Fruit fly (Drosophila melanogaster) whole organism, embryonic: ENCODE measurements around the gene CG10970.

ENCODE experiments used
- Atf-2 ChIP-seq: fragments of 200-800 bp; sonication (Bioruptor generic); optimal IDR thresholded peaks from 2 replicates; lab custom pipeline; 2016; ENCODE audit warnings: missing biosample characterization, missing genetic modification characterization
- BEAF-32 ChIP-seq: fragments of 200-800 bp; sonication (Bioruptor generic); optimal IDR thresholded peaks from 3 replicates; lab custom pipeline; 2017; ENCODE audit warnings: missing biosample characterization, missing genetic modification characterization, mild to moderate bottlenecking, moderate library complexity, missing genetic modification reagents
- BtbVII ChIP-seq: fragments of 200-800 bp; sonication (Bioruptor generic); optimal IDR thresholded peaks from 3 replicates; lab custom pipeline; 2017; ENCODE audit warnings: missing biosample characterization, mild to moderate bottlenecking, missing genetic modification characterization
- CG10565 ChIP-seq: fragments of 200-800 bp; sonication (Bioruptor generic); optimal IDR thresholded peaks from 3 replicates; lab custom pipeline; 2016; ENCODE audit warnings: missing biosample characterization, mild to moderate bottlenecking, missing genetic modification characterization
- CG12104 ChIP-seq: fragments of 200-800 bp; sonication (Bioruptor generic); optimal IDR thresholded peaks from 3 replicates; lab custom pipeline; 2016; ENCODE audit warnings: missing biosample characterization, missing genetic modification characterization
- CG14667 ChIP-seq: fragments of 200-800 bp; sonication (Bioruptor generic); IDR thresholded peaks from 2 replicates; pipeline ENCODE4 v1.3.6; 2022; ENCODE audit warnings: missing biosample characterization, missing genetic modification characterization
- CG15269 ChIP-seq: fragments of 200-800 bp; sonication (Bioruptor generic); optimal IDR thresholded peaks from 2 replicates; lab custom pipeline; 2018; ENCODE audit warnings: missing biosample characterization, mild to moderate bottlenecking, missing genetic modification characterization, moderate library complexity
- CG1602 ChIP-seq: fragments of 200-800 bp; sonication (Bioruptor generic); optimal IDR thresholded peaks from 3 replicates; lab custom pipeline; 2016; ENCODE audit warnings: missing biosample characterization, missing genetic modification characterization
- CG17385 ChIP-seq: fragments of 200-800 bp; sonication (Bioruptor generic); optimal IDR thresholded peaks from 3 replicates; lab custom pipeline; 2018; ENCODE audit warnings: missing biosample characterization, mild to moderate bottlenecking, missing genetic modification characterization
- CG1792 ChIP-seq: fragments of 200-800 bp; sonication (Bioruptor generic); optimal IDR thresholded peaks from 2 replicates; lab custom pipeline; 2016; ENCODE audit warnings: missing biosample characterization, missing genetic modification characterization
- CG18764 ChIP-seq: fragments of 200-800 bp; sonication (Bioruptor generic); optimal IDR thresholded peaks from 3 replicates; lab custom pipeline; 2016; ENCODE audit warnings: missing biosample characterization, missing genetic modification characterization
- CG2875 ChIP-seq: fragments of 200-800 bp; sonication (Bioruptor generic); optimal IDR thresholded peaks from 2 replicates; lab custom pipeline; 2017; ENCODE audit warnings: missing biosample characterization, mild to moderate bottlenecking, missing genetic modification characterization, missing genetic modification reagents
- CG31365 ChIP-seq: fragments of 200-800 bp; sonication (Bioruptor generic); optimal IDR thresholded peaks from 2 replicates; lab custom pipeline; 2018; ENCODE audit warnings: missing biosample characterization, mild to moderate bottlenecking, missing genetic modification characterization
- CG32767 ChIP-seq: fragments of 200-800 bp; sonication (Bioruptor generic); IDR thresholded peaks from 2 replicates; pipeline ENCODE4 v1.3.6; 2022; ENCODE audit warnings: missing biosample characterization, missing genetic modification characterization
- CG33557 ChIP-seq: fragments of 200-800 bp; sonication (Bioruptor generic); optimal IDR thresholded peaks from 2 replicates; lab custom pipeline; 2019; ENCODE audit warnings: missing biosample characterization, mild to moderate bottlenecking, missing genetic modification characterization, moderate library complexity
- CG43689 ChIP-seq: fragments of 200-800 bp; sonication (Bioruptor generic); IDR thresholded peaks from 2 replicates; pipeline ENCODE4 v1.3.6; 2022; ENCODE audit warnings: missing biosample characterization, missing genetic modification characterization
- CG6272 ChIP-seq: fragments of 200-800 bp; sonication (Bioruptor generic); IDR thresholded peaks from 2 replicates; pipeline ENCODE4 v1.3.6; 2022; ENCODE audit warnings: missing biosample characterization, missing genetic modification characterization
- CG6683 ChIP-seq: fragments of 200-800 bp; sonication (Bioruptor generic); optimal IDR thresholded peaks from 2 replicates; lab custom pipeline; 2017; ENCODE audit warnings: missing biosample characterization, mild to moderate bottlenecking, missing genetic modification characterization, missing genetic modification reagents
- CG7357 ChIP-seq: fragments of 200-800 bp; sonication (Bioruptor generic); IDR thresholded peaks from 3 replicates; pipeline ENCODE4 v1.3.6; 2022; ENCODE audit warnings: missing biosample characterization, missing genetic modification characterization
- Dbx ChIP-seq: fragments of 200-800 bp; sonication (Bioruptor generic); IDR thresholded peaks from 3 replicates; pipeline ENCODE4 v1.3.6; 2022; ENCODE audit warnings: missing biosample characterization, missing genetic modification characterization
- Dll ChIP-seq: fragments of 200-800 bp; sonication (Bioruptor generic); IDR thresholded peaks from 4 replicates; pipeline ENCODE4 v1.3.6; 2022; ENCODE audit warnings: missing biosample characterization, missing genetic modification characterization; ENCODE audit not compliant: partially characterized antibody
- Dp ChIP-seq: fragments of 200-800 bp; sonication (Bioruptor generic); optimal IDR thresholded peaks from 2 replicates; lab custom pipeline; 2018; ENCODE audit warnings: missing biosample characterization, mild to moderate bottlenecking, missing genetic modification characterization, moderate library complexity
- HHEX ChIP-seq: fragments of 200-800 bp; sonication (Bioruptor generic); optimal IDR thresholded peaks from 3 replicates; lab custom pipeline; 2017; ENCODE audit warnings: missing biosample characterization, mild to moderate bottlenecking, missing genetic modification characterization, missing genetic modification reagents
- HmgZ ChIP-seq: fragments of 200-800 bp; sonication (Bioruptor generic); optimal IDR thresholded peaks from 2 replicates; lab custom pipeline; 2018; ENCODE audit warnings: missing biosample characterization, mild to moderate bottlenecking, missing genetic modification characterization
- Hmx ChIP-seq: fragments of 200-800 bp; sonication (Bioruptor generic); optimal IDR thresholded peaks from 2 replicates; lab custom pipeline; 2016; ENCODE audit warnings: missing biosample characterization, missing genetic modification characterization
- Hr78 ChIP-seq, 2 experiments: fragments of 200-800 bp in 1 of 2; fragments of >200 bp in 1 of 2; sonication (Bioruptor generic) in 1 of 2; optimal IDR thresholded peaks; 2 replicates each; lab custom pipeline; 2017 to 2019; ENCODE audit warnings: missing biosample characterization in 2 of 2, missing genetic modification characterization in 2 of 2, mild to moderate bottlenecking in 1 of 2, moderate library complexity in 1 of 2
- Kr ChIP-seq: fragments of 200-800 bp; sonication (Bioruptor generic); optimal IDR thresholded peaks from 2 replicates; lab custom pipeline; 2017; ENCODE audit warnings: missing biosample characterization, mild to moderate bottlenecking, missing genetic modification characterization
- Lhr ChIP-seq: fragments of 200-800 bp; sonication (Bioruptor generic); optimal IDR thresholded peaks from 3 replicates; lab custom pipeline; 2017; ENCODE audit warnings: mild to moderate bottlenecking, missing biosample characterization, missing genetic modification reagents, missing genetic modification characterization
- Meics ChIP-seq: fragments of 200-800 bp; sonication (Bioruptor generic); optimal IDR thresholded peaks from 2 replicates; lab custom pipeline; 2017; ENCODE audit warnings: missing biosample characterization, mild to moderate bottlenecking, missing genetic modification characterization
- Nf-YC ChIP-seq: fragments of 200-800 bp; optimal IDR thresholded peaks from 3 replicates; lab custom pipeline; 2019; ENCODE audit warnings: missing biosample characterization, mild to moderate bottlenecking, missing genetic modification characterization, moderate library complexity
- TFAM ChIP-seq: fragments of 200-800 bp; sonication (Bioruptor generic); optimal IDR thresholded peaks from 2 replicates; lab custom pipeline; 2017; ENCODE audit warnings: missing biosample characterization, missing genetic modification characterization, inconsistent platforms
- Tbp ChIP-seq: fragments of >200 bp; optimal IDR thresholded peaks from 2 replicates; lab custom pipeline; 2018; ENCODE audit warnings: missing biosample characterization, missing genetic modification characterization
- Trl ChIP-seq, 3 experiments: fragments of >200 bp in 2 of 3; fragments of 200-800 bp in 1 of 3; sonication (Bioruptor generic) in 1 of 3; optimal IDR thresholded peaks; 2 replicates in 1 of 3; 3 replicates in 2 of 3; lab custom pipeline; 2016 to 2017; ENCODE audit warnings: missing biosample characterization in 1 of 3, missing genetic modification characterization in 1 of 3
- bcd ChIP-seq: fragments of 200-800 bp; sonication (Bioruptor generic); optimal IDR thresholded peaks from 2 replicates; lab custom pipeline; 2017; ENCODE audit warnings: missing biosample characterization, mild to moderate bottlenecking, missing genetic modification characterization
- br ChIP-seq: fragments of >200 bp; optimal IDR thresholded peaks from 2 replicates; lab custom pipeline; 2017
- chn ChIP-seq: fragments of 200-800 bp; sonication (Bioruptor generic); optimal IDR thresholded peaks from 2 replicates; lab custom pipeline; 2016; ENCODE audit warnings: missing biosample characterization, missing genetic modification characterization
- crol ChIP-seq: fragments of 200-800 bp; sonication (Bioruptor generic); IDR thresholded peaks from 2 replicates; pipeline ENCODE4 v1.3.6; 2022; ENCODE audit warnings: missing biosample characterization, missing genetic modification characterization
- dan ChIP-seq: fragments of 200-800 bp; sonication (Bioruptor generic); IDR thresholded peaks from 2 replicates; pipeline ENCODE4 v1.3.6; 2022; ENCODE audit warnings: missing biosample characterization, missing genetic modification characterization
- ftz-f1 ChIP-seq: fragments of 200-800 bp; sonication (Bioruptor generic); optimal IDR thresholded peaks from 2 replicates; lab custom pipeline; 2016; ENCODE audit warnings: missing biosample characterization, missing genetic modification characterization
- gcm2 ChIP-seq: fragments of 200-800 bp; sonication (Bioruptor generic); optimal IDR thresholded peaks from 2 replicates; lab custom pipeline; 2016; ENCODE audit warnings: missing biosample characterization, missing genetic modification characterization
- grau ChIP-seq: fragments of 200-800 bp; optimal IDR thresholded peaks from 3 replicates; lab custom pipeline; 2019; ENCODE audit warnings: missing biosample characterization, mild to moderate bottlenecking, missing genetic modification characterization, moderate library complexity
- gro ChIP-seq: fragments of 200-800 bp; sonication (Bioruptor generic); optimal IDR thresholded peaks from 2 replicates; lab custom pipeline; 2016; ENCODE audit warnings: missing biosample characterization, missing genetic modification characterization
- h ChIP-seq: fragments of >200 bp; optimal IDR thresholded peaks from 2 replicates; lab custom pipeline; 2017
- hb ChIP-seq: fragments of 200-800 bp; sonication (Bioruptor generic); IDR thresholded peaks from 3 replicates; pipeline ENCODE4 v1.3.6; 2022; ENCODE audit warnings: missing biosample characterization, missing genetic modification characterization; ENCODE audit not compliant: partially characterized antibody
- lbe ChIP-seq: fragments of 200-800 bp; sonication (Bioruptor generic); optimal IDR thresholded peaks from 2 replicates; lab custom pipeline; 2016; ENCODE audit warnings: missing biosample characterization, mild to moderate bottlenecking, missing genetic modification characterization
- lilli ChIP-seq: fragments of 200-800 bp; sonication (Bioruptor generic); optimal IDR thresholded peaks from 3 replicates; lab custom pipeline; 2016; ENCODE audit warnings: missing biosample characterization, missing genetic modification characterization
- psq ChIP-seq: fragments of 200-800 bp; sonication (Bioruptor generic); optimal IDR thresholded peaks from 2 replicates; lab custom pipeline; 2017; ENCODE audit warnings: missing biosample characterization, missing genetic modification characterization
- run ChIP-seq: fragments of 200-800 bp; sonication (Bioruptor generic); optimal IDR thresholded peaks from 3 replicates; lab custom pipeline; 2018; ENCODE audit warnings: missing biosample characterization, mild to moderate bottlenecking, missing genetic modification characterization
- sim ChIP-seq: fragments of 200-800 bp; sonication (Bioruptor generic); IDR thresholded peaks from 2 replicates; pipeline ENCODE4 v1.3.6; 2022; ENCODE audit warnings: missing biosample characterization, missing genetic modification characterization
- sisA ChIP-seq: fragments of 200-800 bp; sonication (Bioruptor generic); IDR thresholded peaks from 2 replicates; pipeline ENCODE4 v1.3.6; 2022; ENCODE audit warnings: missing biosample characterization, missing genetic modification characterization
- ssp ChIP-seq: fragments of 200-800 bp; sonication (Bioruptor generic); IDR thresholded peaks from 2 replicates; pipeline ENCODE4 v1.3.6; 2022; ENCODE audit warnings: missing biosample characterization, missing genetic modification characterization
- tgo ChIP-seq: fragments of 200-800 bp; sonication (Bioruptor generic); IDR thresholded peaks from 3 replicates; pipeline ENCODE4 v1.3.6; 2022; ENCODE audit warnings: missing biosample characterization, missing genetic modification characterization
- wdn ChIP-seq: fragments of 200-800 bp; sonication (Bioruptor generic); IDR thresholded peaks from 2 replicates; pipeline ENCODE4 v1.3.6; 2022; ENCODE audit warnings: missing biosample characterization, missing genetic modification characterization

The CG10970 gene

dm6 chrX:9078263-9078662 is 7.1 kb upstream of the CG10970 start, which contains the start of gene CG44325 (continued):
- TF ChIP-seq CG15269 (no peak), Atf-2 (GFP tag; lab: Kevin White, UChicago) (no peak), dan (GFP tag; lab: Robert Waterston, UW) (no peak), chn (GFP tag; lab: Kevin White, UChicago) (no peak), gcm2 (GFP tag; lab: Kevin White, UChicago) (no peak), CG14667 (GFP tag; lab: Robert Waterston, UW) (no peak), Tbp (GFP tag; lab: Kevin White, UChicago) (no peak), Nf-YC (tag; lab: Kevin White, UChicago) (no peak), sisA (no peak), psq (GFP tag; lab: Kevin White, UChicago) (no peak), CG32767 (GFP tag; lab: Robert Waterston, UW) (no peak), CG2875 (GFP tag; lab: Kevin White, UChicago) (no peak), CG12104 (no peak), hb (no peak), Dp (GFP tag; lab: Kevin White, UChicago) (no peak), bcd (GFP tag; lab: Kevin White, UChicago) (no peak), Hmx (GFP tag; lab: Kevin White, UChicago) (no peak), CG6683 (GFP tag; lab: Kevin White, UChicago) (no peak), HHEX (GFP tag; lab: Kevin White, UChicago) (peak; percentile 2), CG1602 (GFP tag; lab: Kevin White, UChicago) (no peak), Dll (GFP tag; lab: Robert Waterston, UW) (no peak), CG10565 (GFP tag; lab: Kevin White, UChicago) (no peak), CG17385 (GFP tag; lab: Kevin White, UChicago) (no peak), Lhr (no peak), Dbx (GFP tag; lab: Robert Waterston, UW) (peak; percentile 38; the same call in 1 of the 3 replicates), br (no peak), Trl (optimal IDR thresholded peaks at IDR 0.05; lab: Kevin White, UChicago) (no peak), Trl (GFP tag; optimal IDR thresholded peaks at IDR 0.05; lab: Kevin White, UChicago) (no peak), TFAM (no peak), h (lab: Kevin White, UChicago) (no peak), CG6272 (no peak), Hr78 (GFP tag; optimal IDR thresholded peaks at IDR 0.05; lab: Kevin White, UChicago) (no peak), CG1792 (GFP tag; lab: Kevin White, UChicago) (no peak), Meics (no peak), run (no peak), BtbVII (GFP tag; lab: Kevin White, UChicago) (no peak), sim (GFP tag; lab: Robert Waterston, UW) (no peak), HmgZ (tag; lab: Kevin White, UChicago) (no peak), gro (GFP tag; lab: Kevin White, UChicago) (peak; percentile 48), CG31365 (tag; lab: Kevin White, UChicago) (no peak), crol (no peak), CG18764 (no peak), grau (tag; lab: Kevin White, UChicago) (no peak), ftz-f1 (GFP tag; lab: Kevin White, UChicago) (peak; percentile 16), tgo (GFP tag; lab: Robert Waterston, UW) (no peak), lilli (GFP tag; lab: Kevin White, UChicago) (no peak), lbe (peak; percentile 41), CG43689 (GFP tag; lab: Robert Waterston, UW) (no peak), BEAF-32 (GFP tag; lab: Kevin White, UChicago) (no peak), Kr (GFP tag; lab: Kevin White, UChicago) (no peak), CG7357 (GFP tag; lab: Robert Waterston, UW) (no peak), ssp (GFP tag; lab: Robert Waterston, UW) (no peak), wdn (GFP tag; lab: Robert Waterston, UW) (no peak), CG33557 (GFP tag; lab: Kevin White, UChicago) (no peak)
